Worm (Caenorhabditis elegans) whole organism, L4 larva: ENCODE data around the gene T07D4.2.

Experiments
- F49E8.2 ChIP-seq: sonication (generic microtip); optimal IDR thresholded peaks from 2 replicates; lab custom pipeline; 2016; ENCODE audit warnings: missing compliant biosample characterization, mild to moderate bottlenecking, missing genetic modification characterization, borderline replicate concordance
- T26A8.4 ChIP-seq: fragments of 200-800 bp; sonication (Bioruptor generic); IDR thresholded peaks from 2 replicates; pipeline ENCODE4 v1.3.6; 2022; ENCODE audit warnings: missing genetic modification characterization, missing compliant biosample characterization
- Y5F2A.4 ChIP-seq: fragments of 200-800 bp; sonication (Bioruptor generic); optimal IDR thresholded peaks from 2 replicates; lab custom pipeline; 2018; ENCODE audit warnings: mild to moderate bottlenecking, missing genetic modification characterization, missing compliant biosample characterization
- Y75B8A.6 ChIP-seq: fragments of 200-800 bp; sonication (Bioruptor generic); IDR thresholded peaks from 2 replicates; pipeline ENCODE4 v1.3.6; 2022; ENCODE audit warnings: missing genetic modification reagents, missing genetic modification characterization, missing compliant biosample characterization
- ZK337.2 ChIP-seq: fragments of 200-800 bp; sonication (Bioruptor generic); IDR thresholded peaks from 2 replicates; pipeline ENCODE4 v1.3.6; 2022; ENCODE audit warnings: missing genetic modification reagents, missing genetic modification characterization, missing compliant biosample characterization
- ama-1 ChIP-seq: fragments of 150-350 bp; optimal IDR thresholded peaks from 2 replicates; lab custom pipeline; 2014; ENCODE audit warnings: inconsistent platforms, mixed read lengths
- ceh-20 ChIP-seq: fragments of 200-800 bp; sonication (Bioruptor generic); IDR thresholded peaks from 2 replicates; pipeline ENCODE4 v1.3.6; 2022; ENCODE audit warnings: missing genetic modification reagents, missing genetic modification characterization, missing compliant biosample characterization
- ceh-32 ChIP-seq: sonication (generic microtip); optimal IDR thresholded peaks from 2 replicates; lab custom pipeline; 2016; ENCODE audit warnings: mild to moderate bottlenecking, missing genetic modification characterization, missing compliant biosample characterization; ENCODE audit not compliant: poor library complexity
- ceh-62 ChIP-seq: sonication (generic microtip); optimal IDR thresholded peaks from 2 replicates; lab custom pipeline; 2017; ENCODE audit warnings: missing biosample characterization, missing genetic modification characterization
- cey-2 ChIP-seq: sonication (generic microtip); optimal IDR thresholded peaks from 3 replicates; lab custom pipeline; 2017; ENCODE audit warnings: missing genetic modification characterization, mild to moderate bottlenecking, missing compliant biosample characterization, antibody characterized with exemption, borderline replicate concordance; ENCODE audit not compliant: insufficient read depth
- daf-12 ChIP-seq: fragments of 150-350 bp; optimal IDR thresholded peaks from 2 replicates; lab custom pipeline; 2014; ENCODE audit warnings: missing biosample characterization, missing genetic modification reagents, missing genetic modification characterization
- daf-16 ChIP-seq, 3 experiments: sonication (generic microtip); optimal IDR thresholded peaks; 2 replicates each; lab custom pipeline; 2016 to 2017; ENCODE audit warnings: missing genetic modification characterization in 3 of 3, missing genetic modification reagents in 3 of 3, mild to moderate bottlenecking in 2 of 3, missing compliant biosample characterization in 2 of 3, missing biosample characterization in 1 of 3, moderate library complexity in 1 of 3
- daf-8 ChIP-seq: fragments of 200-800 bp; sonication (Bioruptor generic); IDR thresholded peaks from 2 replicates; pipeline ENCODE4 v1.3.6; 2022; ENCODE audit warnings: missing genetic modification characterization, missing compliant biosample characterization
- dmd-6 ChIP-seq: fragments of 200-800 bp; sonication (Bioruptor generic); IDR thresholded peaks from 2 replicates; pipeline ENCODE4 v1.3.6; 2022; ENCODE audit warnings: missing genetic modification reagents, missing genetic modification characterization, missing compliant biosample characterization
- dpl-1 ChIP-seq: fragments of 150-350 bp; optimal IDR thresholded peaks from 2 replicates; lab custom pipeline; 2014; ENCODE audit warnings: missing biosample characterization, missing genetic modification reagents, missing genetic modification characterization
- gei-8 ChIP-seq: fragments of 200-800 bp; sonication (Bioruptor generic); optimal IDR thresholded peaks from 2 replicates; lab custom pipeline; 2018; ENCODE audit warnings: mild to moderate bottlenecking, missing genetic modification characterization, missing compliant biosample characterization
- hlh-11 ChIP-seq: fragments of 200-800 bp; sonication (Bioruptor generic); optimal IDR thresholded peaks from 2 replicates; lab custom pipeline; 2018; ENCODE audit warnings: mild to moderate bottlenecking, missing genetic modification characterization, missing compliant biosample characterization
- lim-7 ChIP-seq: fragments of 200-800 bp; sonication (Bioruptor generic); IDR thresholded peaks from 2 replicates; pipeline ENCODE4 v1.3.6; 2022; ENCODE audit warnings: missing genetic modification characterization, missing compliant biosample characterization
- lir-3 ChIP-seq: sonication (generic microtip); optimal IDR thresholded peaks from 2 replicates; lab custom pipeline; 2016; ENCODE audit warnings: mild to moderate bottlenecking, missing genetic modification characterization, missing compliant biosample characterization
- lsy-2 ChIP-seq, 2 experiments: fragments of 150-350 bp in 1 of 2; sonication (generic microtip) in 1 of 2; optimal IDR thresholded peaks; 2 replicates each; lab custom pipeline; 2014 to 2017; ENCODE audit warnings: missing biosample characterization in 2 of 2, missing genetic modification characterization in 2 of 2
- madf-9 ChIP-seq: fragments of 200-800 bp; sonication (Bioruptor generic); conservative IDR thresholded peaks from 2 replicates; pipeline ENCODE4 v1.3.6; 2022; ENCODE audit warnings: missing genetic modification reagents, missing genetic modification characterization, missing compliant biosample characterization
- mxl-3 ChIP-seq: fragments of 200-800 bp; sonication (Bioruptor generic); optimal IDR thresholded peaks from 2 replicates; lab custom pipeline; 2018; ENCODE audit warnings: mild to moderate bottlenecking, missing genetic modification characterization, missing compliant biosample characterization
- nhr-10 ChIP-seq: fragments of 150-350 bp; optimal IDR thresholded peaks from 2 replicates; lab custom pipeline; 2014; ENCODE audit warnings: missing biosample characterization, missing genetic modification characterization
- nhr-237 ChIP-seq: sonication (generic microtip); optimal IDR thresholded peaks from 2 replicates; lab custom pipeline; 2017; ENCODE audit warnings: missing biosample characterization, missing genetic modification characterization
- nhr-48 ChIP-seq: sonication (generic microtip); optimal IDR thresholded peaks from 2 replicates; lab custom pipeline; 2016; ENCODE audit warnings: mild to moderate bottlenecking, missing genetic modification characterization, missing compliant biosample characterization
- pqm-1 ChIP-seq: sonication (generic microtip); optimal IDR thresholded peaks from 2 replicates; lab custom pipeline; 2017; ENCODE audit warnings: missing biosample characterization, missing genetic modification characterization
- saeg-2 ChIP-seq: fragments of 200-800 bp; sonication (Bioruptor generic); IDR thresholded peaks from 2 replicates; pipeline ENCODE4 v1.3.6; 2022; ENCODE audit warnings: missing genetic modification reagents, missing genetic modification characterization, missing compliant biosample characterization
- set-16 ChIP-seq: fragments of 200-800 bp; sonication (Bioruptor generic); IDR thresholded peaks from 2 replicates; pipeline ENCODE4 v1.3.6; 2022; ENCODE audit warnings: missing genetic modification reagents, missing genetic modification characterization, missing compliant biosample characterization
- snpc-1.2 ChIP-seq: fragments of 200-800 bp; sonication (Bioruptor generic); IDR thresholded peaks from 2 replicates; pipeline ENCODE4 v1.3.6; 2022; ENCODE audit warnings: missing genetic modification reagents, missing genetic modification characterization, missing compliant biosample characterization
- snpc-4 ChIP-seq: fragments of 150-350 bp; optimal IDR thresholded peaks from 2 replicates; lab custom pipeline; 2014; ENCODE audit warnings: missing biosample characterization, missing genetic modification characterization
- tra-1 ChIP-seq: fragments of 200-800 bp; sonication (Bioruptor generic); IDR thresholded peaks from 2 replicates; pipeline ENCODE4 v1.3.6; 2022; ENCODE audit warnings: missing genetic modification reagents, missing genetic modification characterization, missing compliant biosample characterization
- unc-130 ChIP-seq: sonication (generic microtip); optimal IDR thresholded peaks from 2 replicates; lab custom pipeline; 2016; ENCODE audit warnings: missing genetic modification reagents, missing genetic modification characterization, missing compliant biosample characterization
- unc-62 ChIP-seq, 3 experiments: fragments of 150-350 bp in 1 of 3; sonication (generic microtip); optimal IDR thresholded peaks in 2 of 3; peaks in 1 of 3; 1 replicate in 1 of 3; 2 replicates in 2 of 3; lab custom pipeline; 2014 to 2017; ENCODE audit warnings: missing biosample characterization in 3 of 3, missing genetic modification characterization in 3 of 3, missing genetic modification reagents in 3 of 3, missing genotype in 1 of 3
- zfp-2 ChIP-seq: sonication (generic microtip); optimal IDR thresholded peaks from 2 replicates; lab custom pipeline; 2016; ENCODE audit warnings: mild to moderate bottlenecking, missing genetic modification characterization, missing compliant biosample characterization
- zfp-3 ChIP-seq: fragments of 200-800 bp; sonication (Bioruptor generic); conservative IDR thresholded peaks from 2 replicates; pipeline ENCODE4 v1.3.6; 2022; ENCODE audit warnings: missing genetic modification reagents, missing genetic modification characterization, missing compliant biosample characterization
- zip-2 ChIP-seq: fragments of 150-350 bp; optimal IDR thresholded peaks from 2 replicates; lab custom pipeline; 2014; ENCODE audit warnings: missing biosample characterization, missing genetic modification characterization

Gene T07D4.2

DNA sequence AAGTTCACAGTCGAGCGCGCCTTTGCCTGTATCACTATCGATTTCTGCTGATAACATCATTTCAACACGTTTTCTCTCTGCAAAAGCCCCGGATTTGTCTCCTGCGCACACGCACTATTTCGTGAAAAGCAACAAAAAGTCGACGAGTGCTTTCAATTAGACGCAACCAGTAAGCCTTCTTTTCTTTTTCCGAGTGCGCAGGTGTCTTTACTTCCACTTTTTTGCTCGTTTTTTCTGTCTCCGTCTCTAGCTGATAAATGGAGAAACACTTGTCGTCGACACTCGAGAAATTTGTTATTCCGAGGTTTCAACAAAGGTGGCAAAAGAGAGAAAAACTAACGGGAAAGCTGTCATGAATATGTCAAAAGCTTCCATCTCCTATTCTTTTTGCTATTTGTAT is 17.9 kb upstream of the T07D4.2 start:
- TF ChIP-seq hlh-11, result peak; percentile 34
- TF ChIP-seq dmd-6 (GFP tag; lab: Robert Waterston, UW), result peak; percentile 24; the same call in 1 of the 2 replicates
- TF ChIP-seq daf-16 (GFP tag; optimal IDR thresholded peaks at IDR 0.05; lab: Kevin White, UChicago), result no peak
- TF ChIP-seq daf-16 (tag; optimal IDR thresholded peaks at IDR 0.05; lab: Kevin White, UChicago), result peak; percentile 17
- no peak for TF ChIP-seq dpl-1
- TF ChIP-seq mxl-3 (GFP tag; lab: Kevin White, UChicago), result peak; percentile 8
- TF ChIP-seq zip-2 (tag; lab: Kevin White, UChicago), result no peak

DNA sequence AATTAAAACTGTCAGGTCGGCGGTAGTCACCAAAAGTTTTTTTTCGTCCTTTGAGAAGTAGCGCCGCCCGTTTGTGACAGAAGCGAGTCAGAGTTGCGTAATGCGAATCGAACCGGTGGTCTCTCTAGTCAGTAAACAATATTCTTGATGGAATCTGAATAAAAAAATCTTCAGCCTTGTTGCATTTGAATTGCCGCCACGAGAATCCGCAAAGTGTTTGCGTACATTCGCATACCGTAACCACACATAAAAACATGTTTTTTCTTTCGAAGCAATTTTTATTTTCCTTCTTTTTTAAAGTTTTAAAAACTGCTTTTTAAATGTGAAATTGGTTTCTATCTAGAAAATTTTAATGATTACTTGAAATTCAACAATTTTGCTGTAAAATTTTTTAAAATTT is 17.3 kb upstream of the T07D4.2 start:
- TF ChIP-seq dpl-1 (peak; percentile 17), Y75B8A.6 (GFP tag; lab: Robert Waterston, UW) (no peak), lsy-2 (tag; optimal IDR thresholded peaks at IDR 0.05; lab: Kevin White, UChicago) (peak in 1 of 2 experiments; percentile 52)

DNA sequence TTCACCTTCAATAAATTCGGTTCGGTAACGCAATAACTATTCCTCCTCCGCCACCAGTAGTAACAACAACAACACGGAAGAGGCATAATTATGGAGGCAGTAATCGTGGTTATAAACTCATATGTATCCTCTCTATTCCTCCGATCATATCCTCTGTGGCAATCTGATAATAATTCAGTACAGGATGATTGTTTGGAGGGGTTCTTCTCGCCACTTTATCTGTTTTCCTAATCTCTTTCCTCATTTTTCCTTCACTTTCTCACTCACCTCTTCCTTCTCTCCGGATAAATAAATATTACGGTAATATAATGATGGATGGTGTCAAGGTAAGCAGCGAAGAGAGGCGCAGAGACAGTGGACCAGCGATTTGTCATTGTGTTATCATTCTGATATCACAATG is 16.8 kb upstream of the T07D4.2 start:
- TF ChIP-seq ceh-62 (tag; lab: Kevin White, UChicago), result no peak
- no peak for TF ChIP-seq zip-2 (tag; lab: Kevin White, UChicago)
- no peak for TF ChIP-seq zfp-2
- no peak for TF ChIP-seq ceh-32 (tag; lab: Kevin White, UChicago)
- TF ChIP-seq lir-3 (tag; lab: Kevin White, UChicago), result no peak
- no peak for TF ChIP-seq saeg-2 (GFP tag; lab: Robert Waterston, UW)
- TF ChIP-seq unc-130 (GFP tag; lab: Kevin White, UChicago), result no peak

DNA sequence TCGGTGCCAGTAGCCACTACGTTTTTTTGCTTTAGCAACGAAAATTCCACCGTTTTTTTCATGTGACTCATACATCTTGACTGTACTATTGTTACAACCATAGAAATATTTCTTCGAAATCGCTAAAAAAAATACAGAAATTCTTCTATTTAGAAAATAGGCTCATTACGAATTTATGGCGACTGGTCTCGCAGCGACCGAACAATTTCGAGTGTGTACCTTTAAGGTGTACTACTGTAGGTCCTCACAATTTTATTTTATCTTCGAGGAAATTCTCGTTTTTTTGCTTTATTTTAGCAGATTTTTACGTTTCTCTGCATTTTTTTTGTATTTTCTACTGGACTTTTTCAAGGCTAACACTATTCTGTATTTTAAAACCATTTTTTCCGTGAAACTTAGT is 16.3 kb upstream of the T07D4.2 start:
- TF ChIP-seq lsy-2 (tag; optimal IDR thresholded peaks at IDR 0.05; lab: Kevin White, UChicago) (peak in 1 of 2 experiments; percentile 34), set-16 (GFP tag; lab: Robert Waterston, UW) (no peak), F49E8.2 (peak; percentile 64)

DNA sequence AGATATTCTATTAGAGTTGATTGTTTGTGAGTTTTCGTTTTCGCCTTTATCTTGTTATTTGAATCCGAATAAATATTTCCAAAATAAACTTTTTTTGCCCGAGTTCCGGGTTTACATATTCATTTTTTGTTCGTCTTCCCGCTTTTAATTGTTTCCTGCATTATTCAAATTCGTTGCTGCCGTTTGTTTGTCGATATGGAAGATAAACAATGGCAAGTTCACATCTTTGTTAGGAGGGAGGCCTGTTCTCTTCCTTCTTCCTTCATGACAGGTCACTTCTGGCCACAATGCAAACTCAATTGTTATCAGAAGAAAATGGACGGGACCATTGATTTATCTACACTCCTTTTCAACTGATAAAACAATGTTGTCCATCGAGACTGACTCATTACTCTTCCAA is 15.8 kb upstream of the T07D4.2 start:
- no peak for TF ChIP-seq snpc-4 (tag; lab: Kevin White, UChicago)
- TF ChIP-seq lim-7, result no peak
- TF ChIP-seq cey-2, result no peak
- TF ChIP-seq dpl-1, result no peak
- peak in 1 of 2 experiments; percentile 8 for TF ChIP-seq unc-62 (GFP tag; optimal IDR thresholded peaks at IDR 0.05 in 1 of 2; lab: Kevin White, UChicago)
- no peak for TF ChIP-seq unc-62 (tag; optimal IDR thresholded peaks at IDR 0.05; lab: Kevin White, UChicago)
- no peak for TF ChIP-seq daf-12 (tag; lab: Kevin White, UChicago)
- TF ChIP-seq ZK337.2 (GFP tag; lab: Robert Waterston, UW), result no peak
- no peak for TF ChIP-seq nhr-10
- no peak for TF ChIP-seq nhr-237 (tag; lab: Kevin White, UChicago)
- peak; percentile 54 for TF ChIP-seq ama-1 (lab: Kevin White, UChicago)
- TF ChIP-seq Y5F2A.4 (GFP tag; lab: Kevin White, UChicago), result no peak
- no peak for TF ChIP-seq dmd-6 (GFP tag; lab: Robert Waterston, UW)
- TF ChIP-seq madf-9 (GFP tag; lab: Robert Waterston, UW), result no peak
- no peak for TF ChIP-seq tra-1 (GFP tag; lab: Robert Waterston, UW)
- TF ChIP-seq T26A8.4 (GFP tag; lab: Robert Waterston, UW), result no peak
- TF ChIP-seq nhr-48 (tag; lab: Kevin White, UChicago), result no peak
- no peak for TF ChIP-seq zfp-3 (GFP tag; lab: Robert Waterston, UW)
- TF ChIP-seq ceh-62 (tag; lab: Kevin White, UChicago), result no peak
- no peak for TF ChIP-seq daf-8 (GFP tag; lab: Robert Waterston, UW)
- no peak for TF ChIP-seq snpc-1.2
- no peak for TF ChIP-seq daf-16 (GFP tag; optimal IDR thresholded peaks at IDR 0.05; lab: Kevin White, UChicago)
- TF ChIP-seq daf-16 (tag; optimal IDR thresholded peaks at IDR 0.05; lab: Kevin White, UChicago), result peak; percentile 26
- TF ChIP-seq gei-8 (GFP tag; lab: Kevin White, UChicago), result no peak
- TF ChIP-seq pqm-1 (tag; lab: Kevin White, UChicago), result no peak
- TF ChIP-seq ceh-20, result no peak
